Worm (Caenorhabditis elegans) whole organism, young adult: ENCODE results near the gene Y60A3A.8.

Experiments
- B0019.2 ChIP-seq: fragments of 200-800 bp; sonication (Bioruptor generic); conservative IDR thresholded peaks from 2 replicates; pipeline ENCODE4 v1.3.6; 2022; ENCODE audit warnings: missing genetic modification reagents, missing genetic modification characterization, missing compliant biosample characterization
- B0336.3 ChIP-seq: fragments of 200-800 bp; sonication (Bioruptor generic); IDR thresholded peaks from 2 replicates; pipeline ENCODE4 v1.3.6; 2022; ENCODE audit warnings: missing genetic modification characterization, missing compliant biosample characterization
- F23B12.7 ChIP-seq: sonication (generic microtip); optimal IDR thresholded peaks from 2 replicates; lab custom pipeline; 2017; ENCODE audit warnings: missing genetic modification characterization, mild to moderate bottlenecking, missing compliant biosample characterization, antibody characterized with exemption, moderate library complexity; ENCODE audit not compliant: insufficient read depth
- F49E8.2 ChIP-seq: sonication (generic microtip); optimal IDR thresholded peaks from 3 replicates; lab custom pipeline; 2017; ENCODE audit warnings: missing genetic modification characterization, mild to moderate bottlenecking, missing compliant biosample characterization, antibody characterized with exemption, moderate library complexity; ENCODE audit not compliant: insufficient read depth
- F55B11.4 ChIP-seq: sonication (generic microtip); optimal IDR thresholded peaks from 2 replicates; lab custom pipeline; 2016; ENCODE audit warnings: missing compliant biosample characterization, missing genetic modification characterization, borderline replicate concordance; ENCODE audit not compliant: insufficient read depth
- F57A8.1 ChIP-seq: fragments of 200-800 bp; sonication (Bioruptor generic); optimal IDR thresholded peaks from 2 replicates; lab custom pipeline; 2018; ENCODE audit warnings: mild to moderate bottlenecking, missing genetic modification characterization, moderate library complexity, missing compliant biosample characterization
- F57C9.4 ChIP-seq: sonication (generic microtip); optimal IDR thresholded peaks from 2 replicates; lab custom pipeline; 2017; ENCODE audit warnings: mild to moderate bottlenecking, missing genetic modification characterization, missing compliant biosample characterization
- K12H6.12 ChIP-seq: fragments of 200-800 bp; sonication (Bioruptor generic); optimal IDR thresholded peaks from 2 replicates; lab custom pipeline; 2018; ENCODE audit warnings: mild to moderate bottlenecking, missing genetic modification characterization, missing compliant biosample characterization
- T26A5.8 ChIP-seq: sonication (generic microtip); optimal IDR thresholded peaks from 2 replicates; lab custom pipeline; 2016; ENCODE audit warnings: missing genetic modification characterization, missing compliant biosample characterization
- Y53F4B.3 ChIP-seq: fragments of 200-800 bp; sonication (Bioruptor generic); IDR thresholded peaks from 2 replicates; pipeline ENCODE4 v1.3.6; 2022; ENCODE audit warnings: missing genetic modification reagents, missing genetic modification characterization, missing compliant biosample characterization
- Y67H2A.10 ChIP-seq: fragments of 200-800 bp; sonication (Bioruptor generic); conservative IDR thresholded peaks from 2 replicates; pipeline ENCODE4 v1.3.6; 2022; ENCODE audit warnings: missing genetic modification reagents, missing genetic modification characterization, missing compliant biosample characterization
- ZK185.1 ChIP-seq: sonication (generic microtip); optimal IDR thresholded peaks from 2 replicates; lab custom pipeline; 2016; ENCODE audit warnings: mild to moderate bottlenecking, missing genetic modification characterization, missing compliant biosample characterization; ENCODE audit not compliant: poor library complexity, severe bottlenecking
- akir-1 ChIP-seq: fragments of 200-800 bp; sonication (Bioruptor generic); optimal IDR thresholded peaks from 2 replicates; lab custom pipeline; 2018; ENCODE audit warnings: mild to moderate bottlenecking, missing genetic modification characterization, moderate library complexity, missing compliant biosample characterization
- atf-7 ChIP-seq: sonication (generic microtip); optimal IDR thresholded peaks from 2 replicates; lab custom pipeline; 2017; ENCODE audit warnings: mild to moderate bottlenecking, missing genetic modification characterization, missing compliant biosample characterization
- attf-3 ChIP-seq: fragments of 200-800 bp; sonication (Bioruptor generic); conservative IDR thresholded peaks from 2 replicates; pipeline ENCODE4 v1.3.6; 2022; ENCODE audit warnings: missing genetic modification reagents, missing genetic modification characterization, missing compliant biosample characterization
- attf-5 ChIP-seq: fragments of 200-800 bp; sonication (Bioruptor generic); optimal IDR thresholded peaks from 2 replicates; lab custom pipeline; 2018; ENCODE audit warnings: mild to moderate bottlenecking, missing genetic modification characterization, missing compliant biosample characterization
- ceh-27 ChIP-seq: fragments of 200-800 bp; sonication (Bioruptor generic); optimal IDR thresholded peaks from 2 replicates; lab custom pipeline; 2018; ENCODE audit warnings: mild to moderate bottlenecking, missing genetic modification characterization, moderate library complexity, missing compliant biosample characterization
- ceh-58 ChIP-seq: fragments of 200-800 bp; sonication (Bioruptor generic); IDR thresholded peaks from 2 replicates; pipeline ENCODE4 v1.3.6; 2022; ENCODE audit warnings: missing genetic modification characterization, missing compliant biosample characterization
- die-1 ChIP-seq: sonication (generic microtip); optimal IDR thresholded peaks from 2 replicates; lab custom pipeline; 2016; ENCODE audit warnings: missing genotype, mild to moderate bottlenecking, missing genetic modification characterization, missing compliant biosample characterization
- ekl-4 ChIP-seq: fragments of 200-800 bp; sonication (Bioruptor generic); IDR thresholded peaks from 2 replicates; pipeline ENCODE4 v1.3.6; 2022; ENCODE audit warnings: missing genetic modification reagents, missing genetic modification characterization, missing compliant biosample characterization
- him-1 ChIP-seq: sonication (generic microtip); optimal IDR thresholded peaks from 2 replicates; lab custom pipeline; 2016; ENCODE audit warnings: missing genotype, missing genetic modification reagents, missing genetic modification characterization, missing compliant biosample characterization
- hlh-26 ChIP-seq: fragments of 200-800 bp; sonication (Bioruptor generic); conservative IDR thresholded peaks from 2 replicates; pipeline ENCODE4 v1.3.6; 2022; ENCODE audit warnings: missing genetic modification reagents, missing genetic modification characterization, missing compliant biosample characterization
- lin-40 ChIP-seq: sonication (generic microtip); optimal IDR thresholded peaks from 2 replicates; lab custom pipeline; 2016; ENCODE audit warnings: missing genetic modification characterization, mild to moderate bottlenecking, missing compliant biosample characterization, missing genotype, missing genetic modification reagents
- lin-54 ChIP-seq: fragments of 200-800 bp; sonication (Bioruptor generic); optimal IDR thresholded peaks from 2 replicates; lab custom pipeline; 2018; ENCODE audit warnings: mild to moderate bottlenecking, missing genetic modification characterization, missing compliant biosample characterization
- madf-10 ChIP-seq: sonication (generic microtip); optimal IDR thresholded peaks from 2 replicates; lab custom pipeline; 2016; ENCODE audit warnings: mild to moderate bottlenecking, missing genetic modification characterization, missing compliant biosample characterization
- madf-3 ChIP-seq: fragments of 200-800 bp; sonication (Bioruptor generic); IDR thresholded peaks from 2 replicates; pipeline ENCODE4 v1.3.6; 2022; ENCODE audit warnings: missing genetic modification reagents, missing genetic modification characterization, missing compliant biosample characterization
- madf-6 ChIP-seq: fragments of 200-800 bp; sonication (Bioruptor generic); IDR thresholded peaks from 2 replicates; pipeline ENCODE4 v1.3.6; 2022; ENCODE audit warnings: missing genetic modification reagents, missing genetic modification characterization, missing compliant biosample characterization
- mel-28 ChIP-seq: sonication (generic microtip); optimal IDR thresholded peaks from 2 replicates; lab custom pipeline; 2016; ENCODE audit warnings: borderline replicate concordance, mild to moderate bottlenecking, missing genetic modification characterization, missing compliant biosample characterization
- mes-4 ChIP-seq: sonication (generic microtip); optimal IDR thresholded peaks from 2 replicates; lab custom pipeline; 2016; ENCODE audit warnings: missing genotype, missing genetic modification characterization, missing compliant biosample characterization
- nfya-1 ChIP-seq: sonication (generic microtip); optimal IDR thresholded peaks from 2 replicates; lab custom pipeline; 2017; ENCODE audit warnings: antibody characterized with exemption, missing compliant biosample characterization, missing genetic modification characterization, borderline replicate concordance; ENCODE audit not compliant: insufficient read depth
- nfyb-1 ChIP-seq: fragments of 200-800 bp; sonication (Bioruptor generic); IDR thresholded peaks from 2 replicates; pipeline ENCODE4 v1.3.6; 2022; ENCODE audit warnings: missing genetic modification reagents, missing genetic modification characterization, missing compliant biosample characterization
- nhr-120 ChIP-seq: fragments of 200-800 bp; sonication (Bioruptor generic); IDR thresholded peaks from 2 replicates; pipeline ENCODE4 v1.3.6; 2022; ENCODE audit warnings: missing genetic modification characterization, missing compliant biosample characterization
- nhr-80 ChIP-seq: sonication (generic microtip); optimal IDR thresholded peaks from 2 replicates; lab custom pipeline; 2016; ENCODE audit warnings: missing genetic modification characterization, missing compliant biosample characterization
- pha-4 ChIP-seq: fragments of 150-350 bp; sonication (generic microtip); optimal IDR thresholded peaks from 2 replicates; lab custom pipeline; 2014; ENCODE audit warnings: missing biosample characterization, missing genetic modification reagents, missing genetic modification characterization
- rec-8 ChIP-seq, 2 experiments: sonication (generic microtip); optimal IDR thresholded peaks; 2 replicates each; lab custom pipeline; 2016; ENCODE audit warnings: mild to moderate bottlenecking in 2 of 2, missing genetic modification characterization in 2 of 2, missing genetic modification reagents in 2 of 2, missing genotype in 2 of 2, missing biosample characterization in 1 of 2, missing compliant biosample characterization in 1 of 2, moderate library complexity in 1 of 2
- repo-1 ChIP-seq: sonication (generic microtip); optimal IDR thresholded peaks from 2 replicates; lab custom pipeline; 2017; ENCODE audit warnings: mild to moderate bottlenecking, missing genetic modification characterization, missing compliant biosample characterization
- sdz-38 ChIP-seq: sonication (generic microtip); optimal IDR thresholded peaks from 2 replicates; lab custom pipeline; 2016; ENCODE audit warnings: missing genotype, missing genetic modification characterization, missing compliant biosample characterization
- snpc-1.3 ChIP-seq: sonication (generic microtip); optimal IDR thresholded peaks from 2 replicates; lab custom pipeline; 2017; ENCODE audit warnings: missing genetic modification characterization, mild to moderate bottlenecking, missing compliant biosample characterization, antibody characterized with exemption, moderate library complexity, missing genotype, missing genetic modification reagents; ENCODE audit not compliant: insufficient read depth
- tlf-1 ChIP-seq: fragments of 200-800 bp; sonication (Bioruptor generic); optimal IDR thresholded peaks from 2 replicates; lab custom pipeline; 2018; ENCODE audit warnings: mild to moderate bottlenecking, missing genetic modification characterization, missing compliant biosample characterization
- unc-130 ChIP-seq: sonication (generic microtip); optimal IDR thresholded peaks from 2 replicates; lab custom pipeline; 2016; ENCODE audit warnings: missing genetic modification reagents, missing genetic modification characterization, missing compliant biosample characterization
- ztf-18 ChIP-seq: sonication (generic microtip); optimal IDR thresholded peaks from 2 replicates; lab custom pipeline; 2016; ENCODE audit warnings: missing genotype, mild to moderate bottlenecking, missing genetic modification characterization, missing compliant biosample characterization
- ztf-3 ChIP-seq: fragments of 200-800 bp; sonication (Bioruptor generic); optimal IDR thresholded peaks from 2 replicates; lab custom pipeline; 2018; ENCODE audit warnings: mild to moderate bottlenecking, missing genetic modification characterization, missing compliant biosample characterization

The Y60A3A.8 gene

ce11 chrV:19961971-19962370 is 12.2 kb downstream of the Y60A3A.8 start:
- no peak for TF ChIP-seq ztf-3 (GFP tag; lab: Kevin White, UChicago)

DNA sequence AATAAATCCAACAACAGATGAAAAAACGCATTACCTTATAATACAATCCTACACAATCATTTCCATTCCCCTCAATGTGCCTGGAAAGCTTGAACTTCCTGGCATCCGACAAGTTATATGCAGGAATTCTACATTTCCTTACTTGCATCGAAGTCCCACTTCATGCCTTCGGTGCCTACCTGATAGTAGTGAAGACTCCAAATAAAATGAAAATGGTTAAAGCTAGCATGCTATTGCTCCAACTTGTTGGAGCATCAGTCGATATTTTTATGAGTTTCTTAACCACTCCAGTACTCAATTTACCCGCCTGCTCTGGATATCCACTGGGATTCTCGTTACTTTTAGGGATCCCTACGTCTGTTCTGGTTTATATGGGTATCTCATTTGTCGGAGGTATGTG is 15.8 kb downstream of the Y60A3A.8 start, which contains the start of gene srh-171:
Gene srh-171, plus strand, starts transcription at position 75 of the 400 bp plus-strand sequence.
- TF ChIP-seq atf-7 (tag; lab: Kevin White, UChicago) (no peak), K12H6.12 (tag; lab: Kevin White, UChicago) (no peak), ceh-58 (no peak), unc-130 (GFP tag; lab: Kevin White, UChicago) (no peak), F55B11.4 (tag; lab: Kevin White, UChicago) (no peak), ZK185.1 (tag; lab: Kevin White, UChicago) (no peak), lin-40 (no peak), hlh-26 (GFP tag; lab: Robert Waterston, UW) (no peak), F57A8.1 (no peak), ztf-18 (tag; lab: Kevin White, UChicago) (no peak), T26A5.8 (tag; lab: Kevin White, UChicago) (no peak), ekl-4 (GFP tag; lab: Robert Waterston, UW) (no peak), attf-3 (GFP tag; lab: Robert Waterston, UW) (no peak), mes-4 (tag; lab: Kevin White, UChicago) (no peak), nhr-80 (tag; lab: Kevin White, UChicago) (no peak)

- no peak for TF ChIP-seq rec-8 (tag; optimal IDR thresholded peaks at IDR 0.05; lab: Kevin White, UChicago)
- TF ChIP-seq Y53F4B.3 (GFP tag; lab: Robert Waterston, UW) = no peak
- TF ChIP-seq snpc-1.3 = no peak
- TF ChIP-seq tlf-1 (GFP tag; lab: Kevin White, UChicago) = no peak
- TF ChIP-seq die-1 (tag; lab: Kevin White, UChicago) = no peak
- TF ChIP-seq madf-6 (GFP tag; lab: Robert Waterston, UW) = no peak
- no peak for TF ChIP-seq F55B11.4 (tag; lab: Kevin White, UChicago)
- no peak for TF ChIP-seq F49E8.2 (tag; lab: Kevin White, UChicago)
- TF ChIP-seq repo-1 (tag; lab: Kevin White, UChicago) = no peak
- no peak for TF ChIP-seq mel-28 (tag; lab: Kevin White, UChicago)
- TF ChIP-seq him-1 (tag; lab: Kevin White, UChicago) = no peak
- TF ChIP-seq nfyb-1 (GFP tag; lab: Robert Waterston, UW) = no peak
- no peak for TF ChIP-seq unc-130 (GFP tag; lab: Kevin White, UChicago)
- TF ChIP-seq madf-3 (GFP tag; lab: Robert Waterston, UW) = no peak
- no peak for TF ChIP-seq hlh-26 (GFP tag; lab: Robert Waterston, UW)
- no peak for TF ChIP-seq sdz-38
- no peak for TF ChIP-seq atf-7 (tag; lab: Kevin White, UChicago)
Measured at ce11 chrV:19972984-19973383, 23.2 kb downstream of the Y60A3A.8 start, which contains the start of gene srh-173. Gene srh-173, plus strand, starts transcription at chrV:19973284.

ce11 chrV:19978220-19978619 is 28.4 kb downstream of the Y60A3A.8 start, which contains the start of gene srh-183:
Gene srh-183, minus strand, starts transcription at chrV:19978320.
- TF ChIP-seq pha-4 (tag; lab: Kevin White, UChicago) (no peak), akir-1 (GFP tag; lab: Kevin White, UChicago) (no peak), F23B12.7 (tag; lab: Kevin White, UChicago) (no peak), attf-5 (GFP tag; lab: Kevin White, UChicago) (no peak), ceh-27 (no peak), B0019.2 (GFP tag; lab: Robert Waterston, UW) (no peak), F57C9.4 (tag; lab: Kevin White, UChicago) (no peak), lin-54 (GFP tag; lab: Kevin White, UChicago) (no peak), nhr-80 (tag; lab: Kevin White, UChicago) (no peak), nhr-120 (no peak), B0336.3 (GFP tag; lab: Robert Waterston, UW) (no peak), Y67H2A.10 (GFP tag; lab: Robert Waterston, UW) (no peak), nfya-1 (no peak), madf-10 (tag; lab: Kevin White, UChicago) (no peak), tlf-1 (GFP tag; lab: Kevin White, UChicago) (no peak)
